Worm (Caenorhabditis elegans): ENCODE data around the gene F39G3.3.

DNA sequence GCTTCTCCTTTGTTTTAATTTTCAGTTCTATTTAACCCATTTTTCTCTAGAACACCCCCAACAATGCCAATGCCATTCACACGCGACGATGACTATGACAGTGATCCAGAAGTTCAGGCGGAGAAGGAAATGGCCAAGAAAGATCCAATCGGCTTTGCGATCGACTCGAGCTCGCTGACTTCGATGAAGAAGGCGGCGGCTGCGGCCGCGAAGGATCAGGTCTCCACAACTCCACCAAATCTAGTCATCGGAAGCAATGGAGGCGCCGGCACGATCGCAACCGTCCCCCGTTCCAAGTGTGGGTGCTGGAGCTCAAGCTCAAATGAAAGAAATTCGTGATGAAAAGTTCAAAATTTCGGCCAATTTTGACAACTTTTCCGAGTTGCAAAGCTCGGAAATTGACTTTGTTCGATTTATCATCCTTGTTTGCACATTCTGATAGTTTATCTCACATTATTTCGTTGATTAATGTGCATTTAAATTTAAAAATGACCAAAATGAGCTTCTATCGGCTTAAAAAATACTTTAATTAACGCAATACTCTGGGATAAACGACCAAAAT is 43.7 kb upstream of the F39G3.3 start, which contains the start of gene K03B4.2:
- TF ChIP-seq nhr-10 (tag; optimal IDR thresholded peaks at IDR 0.05) = no peak
- no peak for TF ChIP-seq skn-1 (tag; optimal IDR thresholded peaks at IDR 0.05)

Data from whole organism, L2 larva.